Fruit fly (Drosophila melanogaster): ENCODE results near the gene Acf.
A peak's percentile ranks its signal among the peaks of the same experiment; 100 is the strongest.

DNA sequence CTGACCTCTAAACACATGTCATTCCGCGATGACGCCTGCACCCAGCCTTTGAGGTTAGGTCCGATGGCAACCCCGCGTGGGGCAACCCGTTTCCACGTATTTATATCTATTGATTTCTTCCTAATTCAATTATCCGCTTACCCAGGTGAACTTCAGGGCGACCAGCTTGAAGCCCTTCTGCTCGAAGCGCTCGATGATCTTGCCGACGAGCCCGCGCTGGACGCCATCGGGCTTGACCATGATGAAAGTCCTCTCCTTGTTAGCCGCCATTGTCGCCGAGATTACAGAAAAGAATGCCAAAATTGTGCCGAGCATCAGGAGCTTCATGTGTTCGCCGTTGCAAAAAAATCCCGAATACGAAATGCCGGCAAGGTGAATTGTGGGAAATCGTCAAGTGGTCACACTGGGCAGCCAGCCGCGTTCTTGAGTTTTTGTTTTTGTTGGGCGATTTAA lies 48.1 kb upstream of the Acf start, which contains the start of gene awd:
- no peak for TF ChIP-seq Ets98B (GFP tag; IDR thresholded peaks at IDR 0.05)
- TF ChIP-seq CG17806 (tag; optimal IDR thresholded peaks at IDR 0.05), result no peak
- TF ChIP-seq Pif1A (GFP tag; optimal IDR thresholded peaks at IDR 0.05), result no peak
- peak; percentile 5 for TF ChIP-seq CG15710 (tag; optimal IDR thresholded peaks at IDR 0.05)
- no peak; the same call in 1 of the 2 replicates for TF ChIP-seq CG12605 (GFP tag; IDR thresholded peaks at IDR 0.05)
- TF ChIP-seq Snoo (tag; optimal IDR thresholded peaks at IDR 0.05), result peak; percentile 33
- TF ChIP-seq CG10348 (GFP tag; IDR thresholded peaks at IDR 0.05), result no peak
- TF ChIP-seq EcR (GFP tag; optimal IDR thresholded peaks at IDR 0.05), result peak; percentile 62
- no peak for TF ChIP-seq D1 (tag; optimal IDR thresholded peaks at IDR 0.05)
- 0 out of 3 replicates have a peak, but pooled peaks have one; percentile 36 for TF ChIP-seq fd96Ca (GFP tag; IDR thresholded peaks at IDR 0.05)
